Worm (Caenorhabditis elegans) whole organism, L2 larva: ENCODE results near the gene clec-147.

ENCODE experiments used
- aly-2 ChIP-seq: fragments of 150-350 bp; optimal IDR thresholded peaks from 2 replicates; lab custom pipeline; 2014; ENCODE audit warnings: missing biosample characterization, missing genetic modification characterization
- dmd-4 ChIP-seq: sonication (generic microtip); optimal IDR thresholded peaks from 2 replicates; lab custom pipeline; 2017; ENCODE audit warnings: missing biosample characterization, missing genetic modification characterization
- elt-1 ChIP-seq: fragments of 150-350 bp; optimal IDR thresholded peaks from 2 replicates; lab custom pipeline; 2014; ENCODE audit warnings: missing biosample characterization, missing genetic modification characterization
- elt-3 ChIP-seq: sonication (generic microtip); optimal IDR thresholded peaks from 2 replicates; lab custom pipeline; 2017; ENCODE audit warnings: missing biosample characterization, missing genetic modification characterization
- nhr-12 ChIP-seq: fragments of 150-350 bp; optimal IDR thresholded peaks from 2 replicates; lab custom pipeline; 2014; ENCODE audit warnings: missing biosample characterization, missing genetic modification characterization
- skn-1 ChIP-seq: sonication (generic microtip); optimal IDR thresholded peaks from 2 replicates; lab custom pipeline; 2017; ENCODE audit warnings: missing biosample characterization, missing genetic modification characterization
- sma-3 ChIP-seq: sonication (generic microtip); optimal IDR thresholded peaks from 2 replicates; lab custom pipeline; 2016; ENCODE audit warnings: missing genetic modification reagents, missing genetic modification characterization, missing compliant biosample characterization
- unc-62 ChIP-seq: fragments of 150-350 bp; optimal IDR thresholded peaks from 2 replicates; lab custom pipeline; 2014; ENCODE audit warnings: missing biosample characterization, missing genetic modification reagents, missing genetic modification characterization
- ztf-11 ChIP-seq: sonication (generic microtip); optimal IDR thresholded peaks from 2 replicates; lab custom pipeline; 2017; ENCODE audit warnings: missing biosample characterization, missing genetic modification characterization

- no peak for TF ChIP-seq unc-62 (GFP tag; lab: Kevin White, UChicago)
- TF ChIP-seq skn-1 = no peak
- TF ChIP-seq aly-2 = no peak
- TF ChIP-seq sma-3 (GFP tag; lab: Kevin White, UChicago) = no peak
- no peak for TF ChIP-seq elt-1 (tag; lab: Kevin White, UChicago)
- TF ChIP-seq ztf-11 (tag; lab: Kevin White, UChicago) = no peak
- TF ChIP-seq elt-3 (tag; lab: Kevin White, UChicago) = no peak
- no peak for TF ChIP-seq nhr-12 (tag; lab: Kevin White, UChicago)
- no peak for TF ChIP-seq dmd-4
Measured at ce11 chrII:14587407-14587806, 49.8 kb upstream of the clec-147 start, which contains the start of gene C01G12.5.
